Worm (Caenorhabditis elegans): ENCODE measurements around the gene F35E8.13.

ce11 chrV:15957098-15957497, 34.0 kb downstream of the F35E8.13 start, which contains the start of gene F36G9.3:
- TF ChIP-seq skn-1 (tag; optimal IDR thresholded peaks at IDR 0.05) = no peak
- no peak for TF ChIP-seq lin-15B (tag; optimal IDR thresholded peaks at IDR 0.05)
- no peak for TF ChIP-seq nhr-76 (tag; optimal IDR thresholded peaks at IDR 0.05)
- no peak for TF ChIP-seq ztf-4 (tag; optimal IDR thresholded peaks at IDR 0.05)
- no peak for TF ChIP-seq nhr-12 (tag; optimal IDR thresholded peaks at IDR 0.05)
- no peak for TF ChIP-seq snpc-4 (tag; optimal IDR thresholded peaks at IDR 0.05)
